Worm (Caenorhabditis elegans) whole organism, L4/young adult: ENCODE measurements around the gene lec-2.

Experiments used
- W03F9.2 ChIP-seq: fragments of 150-350 bp; optimal IDR thresholded peaks from 2 replicates; lab custom pipeline; 2014; ENCODE audit warnings: missing biosample characterization, missing genetic modification characterization
- dao-5 ChIP-seq: sonication (generic microtip); optimal IDR thresholded peaks from 2 replicates; lab custom pipeline; 2016; ENCODE audit warnings: missing genotype, missing genetic modification characterization, moderate library complexity, missing compliant biosample characterization
- him-1 ChIP-seq: sonication (generic microtip); optimal IDR thresholded peaks from 2 replicates; lab custom pipeline; 2016; ENCODE audit warnings: missing genotype, missing genetic modification reagents, missing genetic modification characterization, missing compliant biosample characterization

The lec-2 gene

ce11 chrII:9989533-9989932, 26.4 kb downstream of the lec-2 start:
- no peak for TF ChIP-seq him-1
- TF ChIP-seq W03F9.2 (tag; lab: Kevin White, UChicago): no peak
- TF ChIP-seq dao-5 (tag; lab: Kevin White, UChicago): no peak

- TF ChIP-seq him-1 (no peak), W03F9.2 (tag; lab: Kevin White, UChicago) (no peak), dao-5 (tag; lab: Kevin White, UChicago) (no peak)
These were observed 27.4 kb downstream of the lec-2 start for ce11 chrII:9988620-9989019.

- TF ChIP-seq W03F9.2 (tag; lab: Kevin White, UChicago): no peak
- TF ChIP-seq him-1: no peak
These were observed 29.1 kb downstream of the lec-2 start for ce11 chrII:9986635-9987575.

- TF ChIP-seq him-1 (no peak), dao-5 (tag; lab: Kevin White, UChicago) (no peak), W03F9.2 (tag; lab: Kevin White, UChicago) (no peak)
These were observed 31.1 kb downstream of the lec-2 start for ce11 chrII:9984866-9985336.

ce11 chrII:9982437-9982836, 33.5 kb downstream of the lec-2 start:
- TF ChIP-seq W03F9.2 (tag; lab: Kevin White, UChicago): no peak
- TF ChIP-seq him-1: no peak
- no peak for TF ChIP-seq dao-5 (tag; lab: Kevin White, UChicago)

- TF ChIP-seq dao-5 (tag; lab: Kevin White, UChicago) (no peak), him-1 (no peak), W03F9.2 (tag; lab: Kevin White, UChicago) (no peak)
These were observed 34.2 kb downstream of the lec-2 start, which contains the start of gene sdz-38 for ce11 chrII:9981760-9982159. TSS of gene sdz-38 (minus strand) at chrII:9981860.

ce11 chrII:9980077-9980631, 35.8 kb downstream of the lec-2 start, which contains the start of gene ZK892.6:
TSS of gene ZK892.6 (minus strand) at chrII:9980127.
- TF ChIP-seq dao-5 (tag; lab: Kevin White, UChicago) (no peak), him-1 (no peak), W03F9.2 (tag; lab: Kevin White, UChicago) (no peak)

ce11 chrII:9976405-9976804, 39.6 kb downstream of the lec-2 start, which contains the start of gene R53.8:
TSS of gene R53.8 (plus strand) at chrII:9976705.
- no peak for TF ChIP-seq dao-5 (tag; lab: Kevin White, UChicago)
- TF ChIP-seq W03F9.2 (tag; lab: Kevin White, UChicago): no peak
- TF ChIP-seq him-1: no peak

- TF ChIP-seq dao-5 (tag; lab: Kevin White, UChicago): no peak
- TF ChIP-seq him-1: no peak
- no peak for TF ChIP-seq W03F9.2 (tag; lab: Kevin White, UChicago)
These were observed 41.0 kb downstream of the lec-2 start, which contains the start of gene aakg-5 for ce11 chrII:9974967-9975366. TSS of gene aakg-5 (minus strand) at chrII:9975125.

- no peak for TF ChIP-seq him-1
- no peak for TF ChIP-seq W03F9.2 (tag; lab: Kevin White, UChicago)
These were observed 41.8 kb downstream of the lec-2 start for ce11 chrII:9974210-9974609.

- TF ChIP-seq him-1 (no peak), W03F9.2 (tag; lab: Kevin White, UChicago) (no peak), dao-5 (tag; lab: Kevin White, UChicago) (no peak)
These were observed 45.4 kb downstream of the lec-2 start, which contains the start of gene R53.5 for ce11 chrII:9970438-9971092. TSS of gene R53.5 (minus strand) at chrII:9970488.

- TF ChIP-seq W03F9.2 (tag; lab: Kevin White, UChicago): peak; percentile 75
- no peak for TF ChIP-seq dao-5 (tag; lab: Kevin White, UChicago)
- peak; percentile 43 for TF ChIP-seq him-1
These were observed 47.8 kb downstream of the lec-2 start, which contains the start of the genes R53.4 and psf-1 for ce11 chrII:9967999-9968706. TSS of gene R53.4 (minus strand) at chrII:9968049. TSS of gene psf-1 (plus strand) at chrII:9968673.

- TF ChIP-seq dao-5 (tag; lab: Kevin White, UChicago) (no peak), W03F9.2 (tag; lab: Kevin White, UChicago) (no peak), him-1 (no peak)
These were observed 49.0 kb downstream of the lec-2 start, which contains the start of gene dtmk-1 for ce11 chrII:9966954-9967353. TSS of gene dtmk-1 (minus strand) at chrII:9967099.
